Worm (Caenorhabditis elegans): ENCODE measurements around the gene T25D3.3.

Gene T25D3.3

ce11 chrII:107703-108102 lies 44.7 kb upstream of the T25D3.3 start:
- no peak for TF ChIP-seq nhr-76 (tag; optimal IDR thresholded peaks at IDR 0.05)
- no peak for TF ChIP-seq sea-2 (GFP tag; optimal IDR thresholded peaks at IDR 0.05)
- no peak for TF ChIP-seq ztf-4 (tag; optimal IDR thresholded peaks at IDR 0.05)
- no peak for TF ChIP-seq fkh-10 (GFP tag; optimal IDR thresholded peaks at IDR 0.05)
- no peak for TF ChIP-seq lsy-12 (tag; optimal IDR thresholded peaks at IDR 0.05)

ce11 chrII:108865-109264 lies 43.5 kb upstream of the T25D3.3 start, which contains the start of gene C50D2.2:
TSS of gene C50D2.2 (plus strand) at chrII:109165.
- no peak for TF ChIP-seq ama-1 (optimal IDR thresholded peaks at IDR 0.05)
- no peak for TF ChIP-seq ZK546.5 (tag; optimal IDR thresholded peaks at IDR 0.05)
- TF ChIP-seq snpc-4 (tag; optimal IDR thresholded peaks at IDR 0.05): no peak
- no peak for TF ChIP-seq nhr-77 (tag; optimal IDR thresholded peaks at IDR 0.05)
- TF ChIP-seq aly-2 (tag; optimal IDR thresholded peaks at IDR 0.05): no peak
- TF ChIP-seq lin-15B (tag; optimal IDR thresholded peaks at IDR 0.05): no peak
- TF ChIP-seq fkh-2 (tag; optimal IDR thresholded peaks at IDR 0.05): no peak
- TF ChIP-seq ceh-82 (tag; optimal IDR thresholded peaks at IDR 0.05): no peak
- TF ChIP-seq sea-2 (GFP tag; optimal IDR thresholded peaks at IDR 0.05): no peak
- TF ChIP-seq egl-5 (tag; optimal IDR thresholded peaks at IDR 0.05): no peak
- no peak for TF ChIP-seq nhr-76 (tag; optimal IDR thresholded peaks at IDR 0.05)
- no peak for TF ChIP-seq unc-62 (GFP tag; optimal IDR thresholded peaks at IDR 0.05)

- no peak for TF ChIP-seq nhr-237 (tag; optimal IDR thresholded peaks at IDR 0.05)
These were observed 41.1 kb upstream of the T25D3.3 start, which contains the start of gene C50D2.1 for ce11 chrII:111267-111666. TSS of gene C50D2.1 (plus strand) at chrII:111567.

- TF ChIP-seq fkh-2 (tag; optimal IDR thresholded peaks at IDR 0.05): no peak
- no peak for TF ChIP-seq R02D3.7 (tag; optimal IDR thresholded peaks at IDR 0.05)
- no peak for TF ChIP-seq pqm-1 (tag; optimal IDR thresholded peaks at IDR 0.05)
- no peak for TF ChIP-seq nhr-76 (tag; optimal IDR thresholded peaks at IDR 0.05)
- TF ChIP-seq nhr-77 (tag; optimal IDR thresholded peaks at IDR 0.05): no peak
- TF ChIP-seq nhr-67 (tag; optimal IDR thresholded peaks at IDR 0.05): no peak
- TF ChIP-seq daf-12 (tag; optimal IDR thresholded peaks at IDR 0.05): no peak
- no peak for TF ChIP-seq egl-5 (tag; optimal IDR thresholded peaks at IDR 0.05)
- no peak for TF ChIP-seq ztf-4 (tag; optimal IDR thresholded peaks at IDR 0.05)
- peak; percentile 15 for TF ChIP-seq elt-2 (tag; optimal IDR thresholded peaks at IDR 0.05)
- no peak for TF ChIP-seq nhr-43 (tag; optimal IDR thresholded peaks at IDR 0.05; ENCODE audit: poor library complexity, severe bottlenecking)
- peak; percentile 22 for TF ChIP-seq nhr-25 (tag; optimal IDR thresholded peaks at IDR 0.05)
- TF ChIP-seq eor-1 (tag; optimal IDR thresholded peaks at IDR 0.05): no peak
These were observed 40.2 kb upstream of the T25D3.3 start for ce11 chrII:112231-112630.

ce11 chrII:116916-117315 lies 35.5 kb upstream of the T25D3.3 start, which contains the start of gene srt-54:
TSS of gene srt-54 (plus strand) at chrII:117216.
- TF ChIP-seq unc-62 (GFP tag; optimal IDR thresholded peaks at IDR 0.05) (no peak), nhr-25 (tag; optimal IDR thresholded peaks at IDR 0.05) (no peak), egl-5 (tag; optimal IDR thresholded peaks at IDR 0.05) (no peak), nhr-67 (tag; optimal IDR thresholded peaks at IDR 0.05) (no peak), ceh-16 (tag; optimal IDR thresholded peaks at IDR 0.05) (no peak), nhr-43 (tag; optimal IDR thresholded peaks at IDR 0.05; ENCODE audit: poor library complexity, severe bottlenecking) (no peak), lin-15B (tag; optimal IDR thresholded peaks at IDR 0.05) (no peak), ztf-4 (tag; optimal IDR thresholded peaks at IDR 0.05) (no peak), ZK546.5 (tag; optimal IDR thresholded peaks at IDR 0.05) (no peak), tbx-2 (tag; optimal IDR thresholded peaks at IDR 0.05) (no peak), pqm-1 (tag; optimal IDR thresholded peaks at IDR 0.05) (no peak), pha-4 (tag; optimal IDR thresholded peaks at IDR 0.05) (no peak), ceh-82 (tag; optimal IDR thresholded peaks at IDR 0.05) (no peak), jun-1 (tag; optimal IDR thresholded peaks at IDR 0.05) (no peak), ceh-9 (tag; optimal IDR thresholded peaks at IDR 0.05) (no peak), fkh-2 (tag; optimal IDR thresholded peaks at IDR 0.05) (no peak), ceh-28 (tag; optimal IDR thresholded peaks at IDR 0.05) (no peak)

ce11 chrII:121121-121520 lies 31.3 kb upstream of the T25D3.3 start, which contains the start of gene K10B4.3:
TSS of gene K10B4.3 (minus strand) at chrII:121221.
- TF ChIP-seq unc-62 (GFP tag; optimal IDR thresholded peaks at IDR 0.05) (no peak), fkh-10 (GFP tag; optimal IDR thresholded peaks at IDR 0.05) (no peak), egl-5 (tag; optimal IDR thresholded peaks at IDR 0.05) (no peak), nhr-25 (tag; optimal IDR thresholded peaks at IDR 0.05) (no peak), nhr-12 (tag; optimal IDR thresholded peaks at IDR 0.05) (no peak), ceh-9 (tag; optimal IDR thresholded peaks at IDR 0.05) (no peak), elt-1 (tag; optimal IDR thresholded peaks at IDR 0.05) (no peak), elt-3 (tag; optimal IDR thresholded peaks at IDR 0.05) (no peak), egl-27 (tag; optimal IDR thresholded peaks at IDR 0.05) (no peak), ceh-16 (tag; optimal IDR thresholded peaks at IDR 0.05) (no peak), hmg-11 (tag; optimal IDR thresholded peaks at IDR 0.05) (no peak), lin-15B (tag; optimal IDR thresholded peaks at IDR 0.05) (no peak), ceh-82 (tag; optimal IDR thresholded peaks at IDR 0.05) (no peak)
